Worm (Caenorhabditis elegans): Measurements from ENCODE around the gene srg-39.

Gene srg-39

DNA sequence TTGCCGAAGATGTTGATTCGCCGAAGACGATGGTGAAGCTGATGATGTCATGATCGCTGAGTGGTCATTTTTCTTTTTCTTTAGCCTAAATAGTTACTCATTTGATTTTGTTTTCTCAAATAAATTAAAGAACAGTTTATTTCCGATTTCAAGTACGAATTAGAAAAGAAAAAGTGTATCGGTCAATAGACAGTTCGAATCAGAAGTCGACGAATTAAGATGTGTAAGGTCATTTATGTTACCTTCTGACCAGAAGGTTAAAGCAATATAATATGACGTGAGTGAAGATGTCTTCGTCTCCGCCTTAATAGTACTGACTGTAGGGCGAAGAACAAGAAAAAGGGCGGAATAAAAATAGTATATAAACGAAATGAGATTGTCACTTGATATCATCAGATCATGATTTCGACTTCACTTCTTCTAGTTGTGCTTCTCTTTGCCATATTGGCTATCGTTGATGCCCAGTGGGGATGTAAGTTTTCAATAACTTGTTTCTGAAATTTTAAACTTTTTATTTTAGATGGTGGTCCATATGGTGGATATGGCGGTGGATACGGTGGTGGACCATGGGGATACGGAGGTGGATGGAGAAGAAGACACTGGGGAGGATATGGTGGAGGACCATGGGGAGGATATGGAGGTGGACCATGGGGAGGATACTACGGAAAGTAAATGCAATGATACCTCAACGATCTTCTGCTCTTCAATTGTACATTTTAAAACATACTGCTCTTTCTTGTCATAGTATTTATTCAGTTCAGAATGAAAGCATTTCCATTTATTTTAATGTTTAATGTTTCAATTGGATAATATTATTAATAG is 5.1 kb downstream of the srg-39 start, which contains the start of the genes T19C4.24 and nlp-33:
Gene T19C4.24, minus strand, starts transcription at position 51 of the 822 bp plus-strand sequence.
Gene nlp-33, plus strand, starts transcription at position 389 of the 822 bp plus-strand sequence.
- TF ChIP-seq unc-42 (tag; optimal IDR thresholded peaks at IDR 0.05): no peak
- no peak for TF ChIP-seq hlh-6 (tag; optimal IDR thresholded peaks at IDR 0.05)
- no peak for TF ChIP-seq ceh-2 (tag; optimal IDR thresholded peaks at IDR 0.05)
- no peak for TF ChIP-seq nhr-11 (tag; optimal IDR thresholded peaks at IDR 0.05)
- no peak for TF ChIP-seq nhr-232 (tag; optimal IDR thresholded peaks at IDR 0.05)
- TF ChIP-seq ceh-34 (tag; optimal IDR thresholded peaks at IDR 0.05): no peak
- no peak for TF ChIP-seq unc-55 (GFP tag; optimal IDR thresholded peaks at IDR 0.05)
- no peak for TF ChIP-seq hlh-13 (GFP tag; optimal IDR thresholded peaks at IDR 0.05)

DNA sequence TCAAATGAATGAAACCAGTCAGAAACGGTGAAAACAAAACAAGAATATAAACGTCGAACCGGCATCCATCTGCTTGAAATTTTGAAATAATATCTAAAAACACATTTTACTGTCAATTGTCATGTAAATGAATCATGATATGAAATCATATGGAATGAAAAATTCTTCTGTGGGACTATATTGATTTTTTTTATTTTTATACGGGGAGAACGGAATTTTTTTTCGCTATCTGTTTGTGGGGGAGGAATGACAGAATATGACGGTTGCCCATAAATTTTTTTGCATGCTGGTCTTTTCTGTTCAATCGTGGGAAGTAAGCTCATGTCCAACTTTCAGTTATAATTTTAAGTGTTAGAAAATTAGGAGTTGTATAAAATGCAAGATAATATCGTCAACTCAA is 7.5 kb downstream of the srg-39 start, which contains the start of gene C06H2.7:
Gene C06H2.7, minus strand, starts transcription at position 101 of the 400 bp plus-strand sequence.
- TF ChIP-seq gmeb-2 (tag; optimal IDR thresholded peaks at IDR 0.05): no peak
- no peak for TF ChIP-seq ceh-22 (tag; optimal IDR thresholded peaks at IDR 0.05)
- no peak for TF ChIP-seq ceh-31 (tag; optimal IDR thresholded peaks at IDR 0.05)
- no peak for TF ChIP-seq nhr-11 (tag; optimal IDR thresholded peaks at IDR 0.05)
- TF ChIP-seq sox-4 (tag; optimal IDR thresholded peaks at IDR 0.05): no peak
- TF ChIP-seq unc-42 (tag; optimal IDR thresholded peaks at IDR 0.05): no peak
- TF ChIP-seq ceh-45 (GFP tag; IDR thresholded peaks at IDR 0.05): no peak
- no peak for TF ChIP-seq fax-1 (tag; optimal IDR thresholded peaks at IDR 0.05)
- TF ChIP-seq pat-9 (tag; optimal IDR thresholded peaks at IDR 0.05): no peak
- TF ChIP-seq ref-2 (tag; optimal IDR thresholded peaks at IDR 0.05): no peak
- TF ChIP-seq npax-4 (tag; optimal IDR thresholded peaks at IDR 0.05): no peak
- TF ChIP-seq C38D4.7 (GFP tag; optimal IDR thresholded peaks at IDR 0.05): no peak

DNA sequence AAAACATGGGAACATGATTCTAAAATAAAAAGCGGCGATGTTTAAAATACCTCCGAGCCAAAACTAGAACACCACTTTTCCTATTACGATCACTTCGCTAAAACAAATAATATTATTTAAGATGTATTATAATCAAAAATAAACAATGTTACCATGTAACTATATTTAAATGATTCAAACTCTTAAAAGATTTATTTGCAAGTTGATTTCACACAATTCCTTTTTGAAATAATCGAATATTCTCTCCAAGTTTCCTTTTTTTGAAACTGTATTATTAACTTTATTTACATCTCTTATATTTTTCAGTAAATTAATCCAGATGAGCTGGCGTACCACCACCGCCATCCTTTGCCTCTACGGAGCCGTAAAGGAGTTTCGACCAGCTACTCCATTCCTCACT is 11.1 kb downstream of the srg-39 start, which contains the start of gene folt-1:
Gene folt-1, plus strand, starts transcription at position 301 of the 400 bp plus-strand sequence.
- TF ChIP-seq pag-3 (tag; optimal IDR thresholded peaks at IDR 0.05; ENCODE audit: borderline replicate concordance) (no peak), unc-3 (GFP tag; conservative IDR thresholded peaks at IDR 0.05) (no peak), unc-3 (tag; optimal IDR thresholded peaks at IDR 0.05) (no peak), unc-42 (tag; optimal IDR thresholded peaks at IDR 0.05) (no peak), sox-2 (GFP tag; IDR thresholded peaks at IDR 0.05) (no peak), ceh-9 (tag; optimal IDR thresholded peaks at IDR 0.05) (no peak), lim-6 (tag; optimal IDR thresholded peaks at IDR 0.05) (no peak), C08G9.2 (tag; optimal IDR thresholded peaks at IDR 0.05) (no peak), ceh-30 (tag; optimal IDR thresholded peaks at IDR 0.05) (no peak), hlh-13 (GFP tag; optimal IDR thresholded peaks at IDR 0.05) (no peak), mec-3 (tag; optimal IDR thresholded peaks at IDR 0.05; ENCODE audit: borderline replicate concordance) (no peak), hlh-6 (tag; optimal IDR thresholded peaks at IDR 0.05) (no peak)

DNA sequence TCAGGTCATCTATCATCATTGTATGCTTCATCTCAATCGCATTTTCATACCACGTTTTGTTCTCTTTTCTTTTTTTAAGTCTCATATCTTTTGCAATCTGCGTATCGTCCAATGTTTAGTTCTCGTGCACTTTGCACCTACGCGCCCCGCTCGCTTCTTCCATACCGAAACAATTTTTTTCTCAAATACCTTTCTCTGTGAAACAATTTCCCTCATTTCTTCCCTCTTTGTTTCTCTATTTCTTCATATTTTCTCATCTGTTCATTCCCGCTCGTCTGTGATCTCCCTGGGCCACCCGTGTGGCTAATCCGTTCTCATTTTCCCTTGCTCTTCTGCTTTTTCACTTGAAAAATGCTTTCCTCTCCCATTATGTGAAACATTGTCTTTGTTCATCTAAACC is 11.9 kb downstream of the srg-39 start:
- TF ChIP-seq lin-11 (tag; optimal IDR thresholded peaks at IDR 0.05) (no peak), hlh-6 (tag; optimal IDR thresholded peaks at IDR 0.05) (no peak), ceh-18 (tag; optimal IDR thresholded peaks at IDR 0.05) (peak; percentile 60), unc-42 (tag; optimal IDR thresholded peaks at IDR 0.05) (peak; percentile 3)

DNA sequence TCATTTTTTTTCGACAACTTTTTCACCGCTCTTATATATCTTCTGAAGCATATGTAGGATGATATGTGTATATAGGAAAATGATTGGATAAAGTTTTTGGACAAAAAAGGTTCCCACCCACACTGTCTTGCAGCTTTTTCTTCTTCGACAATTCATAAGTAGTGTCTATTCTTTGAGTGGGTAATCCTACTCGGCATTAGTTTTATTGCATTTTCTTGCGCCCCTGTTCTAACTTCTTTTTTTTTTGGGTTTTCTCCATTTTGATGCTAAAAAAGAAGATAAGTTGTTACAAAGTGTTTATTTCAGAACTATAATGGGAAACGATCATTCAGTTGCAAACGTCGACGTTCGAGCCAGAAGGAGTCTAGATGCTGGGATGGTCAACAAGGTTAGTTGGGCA is 17.9 kb downstream of the srg-39 start, which contains the start of gene glb-3:
Gene glb-3, plus strand, starts transcription at position 301 of the 400 bp plus-strand sequence.
- no peak for TF ChIP-seq gmeb-2 (tag; optimal IDR thresholded peaks at IDR 0.05)
- TF ChIP-seq ahr-1 (tag; optimal IDR thresholded peaks at IDR 0.05): no peak
- no peak for TF ChIP-seq ceh-9 (tag; optimal IDR thresholded peaks at IDR 0.05)
- no peak for TF ChIP-seq ceh-2 (tag; optimal IDR thresholded peaks at IDR 0.05)
- TF ChIP-seq zip-5 (tag; optimal IDR thresholded peaks at IDR 0.05): no peak
- TF ChIP-seq tbx-2 (tag; optimal IDR thresholded peaks at IDR 0.05): no peak
- TF ChIP-seq eyg-1 (tag; optimal IDR thresholded peaks at IDR 0.05): no peak
- TF ChIP-seq sox-2 (GFP tag; IDR thresholded peaks at IDR 0.05): no peak

All from whole organism, late embryonic.